Worm (Caenorhabditis elegans) whole organism, L4 larva: ENCODE data around the gene F21A3.11.

Source experiments
- mxl-3 ChIP-seq: fragments of 200-800 bp; sonication (Bioruptor generic); optimal IDR thresholded peaks from 2 replicates; lab custom pipeline; 2018; ENCODE audit warnings: mild to moderate bottlenecking, missing genetic modification characterization, missing compliant biosample characterization
- pha-4 ChIP-seq, 2 experiments: fragments of 150-350 bp in 1 of 2; fragments of 200-800 bp in 1 of 2; sonication (Bioruptor generic) in 1 of 2; IDR thresholded peaks in 1 of 2; optimal IDR thresholded peaks in 1 of 2; 2 replicates each; pipeline versions ENCODE4 v1.3.6 to Lab custom; 2014 to 2022; ENCODE audit warnings: missing genetic modification characterization in 2 of 2, missing genetic modification reagents in 2 of 2, missing biosample characterization in 1 of 2, missing compliant biosample characterization in 1 of 2

DNA sequence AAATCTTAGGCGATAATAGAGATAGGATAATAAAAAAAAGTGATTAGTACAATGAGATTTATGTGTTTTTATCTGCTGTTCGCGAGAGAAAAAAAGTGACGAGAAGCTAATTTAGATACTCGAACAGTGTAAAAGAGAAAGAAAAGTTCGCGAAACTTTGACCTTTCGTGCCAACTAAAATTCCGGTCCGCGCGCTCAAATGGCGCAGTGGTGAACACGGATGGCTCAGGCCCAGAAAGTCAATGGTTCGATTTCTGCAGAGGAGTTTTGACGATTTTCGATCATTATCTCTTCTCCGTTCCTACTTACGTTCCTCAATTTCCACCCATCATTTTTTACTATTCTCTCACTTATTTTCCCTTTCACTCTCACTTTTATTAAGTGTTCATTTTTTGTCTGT is 16.5 kb downstream of the F21A3.11 start:
- TF ChIP-seq mxl-3 (GFP tag; lab: Kevin White, UChicago): no peak
- no peak for TF ChIP-seq pha-4 (GFP tag; IDR thresholded peaks at IDR 0.05; lab: Robert Waterston, UW)
- no peak for TF ChIP-seq pha-4 (tag; optimal IDR thresholded peaks at IDR 0.05; lab: Kevin White, UChicago)
